Fruit fly (Drosophila melanogaster) whole organism, embryonic: ENCODE data around the gene Cipc.

Experiments used
- CG10209 ChIP-seq: fragments of 200-800 bp; sonication (Bioruptor generic); optimal IDR thresholded peaks from 3 replicates; lab custom pipeline; 2017; ENCODE audit warnings: missing biosample characterization, mild to moderate bottlenecking, missing genetic modification characterization, missing genetic modification reagents
- CG10267 ChIP-seq: fragments of 200-800 bp; sonication (Bioruptor generic); optimal IDR thresholded peaks from 2 replicates; lab custom pipeline; 2018; ENCODE audit warnings: missing biosample characterization, mild to moderate bottlenecking, missing genetic modification characterization, moderate library complexity
- CG10565 ChIP-seq: fragments of 200-800 bp; sonication (Bioruptor generic); optimal IDR thresholded peaks from 3 replicates; lab custom pipeline; 2016; ENCODE audit warnings: missing biosample characterization, mild to moderate bottlenecking, missing genetic modification characterization
- CG10654 ChIP-seq: fragments of 200-800 bp; sonication (Bioruptor generic); optimal IDR thresholded peaks from 2 replicates; lab custom pipeline; 2016; ENCODE audit warnings: missing biosample characterization, missing genetic modification characterization
- CG11398 ChIP-seq: fragments of 200-800 bp; sonication (Bioruptor generic); optimal IDR thresholded peaks from 2 replicates; lab custom pipeline; 2016; ENCODE audit warnings: missing biosample characterization, missing genetic modification characterization
- CG12219 ChIP-seq: fragments of 200-800 bp; sonication (Bioruptor generic); optimal IDR thresholded peaks from 3 replicates; lab custom pipeline; 2018; ENCODE audit warnings: missing biosample characterization, mild to moderate bottlenecking, missing genetic modification characterization
- CG12659 ChIP-seq: fragments of 200-800 bp; sonication (Bioruptor generic); optimal IDR thresholded peaks from 3 replicates; lab custom pipeline; 2017; ENCODE audit warnings: mild to moderate bottlenecking, missing biosample characterization, missing genetic modification reagents, missing genetic modification characterization
- CG12744 ChIP-seq: fragments of 200-800 bp; sonication (Bioruptor generic); optimal IDR thresholded peaks from 2 replicates; lab custom pipeline; 2016; ENCODE audit warnings: missing biosample characterization, missing genetic modification characterization
- CG13894 ChIP-seq: fragments of 200-800 bp; sonication (Bioruptor generic); optimal IDR thresholded peaks from 3 replicates; lab custom pipeline; 2018; ENCODE audit warnings: missing biosample characterization, mild to moderate bottlenecking, missing genetic modification characterization, moderate library complexity
- CG15514 ChIP-seq: fragments of 200-800 bp; sonication (Bioruptor generic); optimal IDR thresholded peaks from 3 replicates; lab custom pipeline; 2017; ENCODE audit warnings: missing biosample characterization, missing genetic modification characterization, mild to moderate bottlenecking, moderate library complexity, missing genetic modification reagents
- CG1602 ChIP-seq: fragments of 200-800 bp; sonication (Bioruptor generic); optimal IDR thresholded peaks from 3 replicates; lab custom pipeline; 2016; ENCODE audit warnings: missing biosample characterization, missing genetic modification characterization
- CG1603 ChIP-seq: fragments of 200-800 bp; sonication (Bioruptor generic); optimal IDR thresholded peaks from 2 replicates; lab custom pipeline; 2019; ENCODE audit warnings: missing biosample characterization, mild to moderate bottlenecking, missing genetic modification characterization, moderate library complexity
- CG17802 ChIP-seq: fragments of 200-800 bp; sonication (Bioruptor generic); optimal IDR thresholded peaks from 2 replicates; lab custom pipeline; 2018; ENCODE audit warnings: missing biosample characterization, mild to moderate bottlenecking, missing genetic modification characterization, moderate library complexity
- CG17912 ChIP-seq: fragments of 200-800 bp; sonication (Bioruptor generic); optimal IDR thresholded peaks from 2 replicates; lab custom pipeline; 2018; ENCODE audit warnings: missing biosample characterization, mild to moderate bottlenecking, missing genetic modification characterization
- CG18011 ChIP-seq: fragments of 200-800 bp; sonication (Bioruptor generic); optimal IDR thresholded peaks from 2 replicates; lab custom pipeline; 2017; ENCODE audit warnings: missing biosample characterization, missing genetic modification characterization, mild to moderate bottlenecking, moderate library complexity, missing genotype
- CG2678 ChIP-seq: fragments of 200-800 bp; sonication (Bioruptor generic); optimal IDR thresholded peaks from 3 replicates; lab custom pipeline; 2019; ENCODE audit warnings: missing biosample characterization, mild to moderate bottlenecking, missing genetic modification characterization, moderate library complexity
- CG2875 ChIP-seq: fragments of 200-800 bp; sonication (Bioruptor generic); optimal IDR thresholded peaks from 2 replicates; lab custom pipeline; 2017; ENCODE audit warnings: missing biosample characterization, mild to moderate bottlenecking, missing genetic modification characterization, missing genetic modification reagents
- CG33557 ChIP-seq: fragments of 200-800 bp; sonication (Bioruptor generic); optimal IDR thresholded peaks from 2 replicates; lab custom pipeline; 2019; ENCODE audit warnings: missing biosample characterization, mild to moderate bottlenecking, missing genetic modification characterization, moderate library complexity
- CG6175 ChIP-seq: fragments of 200-800 bp; sonication (Bioruptor generic); IDR thresholded peaks from 3 replicates; pipeline ENCODE4 v1.3.6; 2022; ENCODE audit warnings: missing biosample characterization, missing genetic modification characterization
- CG6654 ChIP-seq: fragments of 200-800 bp; sonication (Bioruptor generic); optimal IDR thresholded peaks from 2 replicates; lab custom pipeline; 2017; ENCODE audit warnings: missing biosample characterization, mild to moderate bottlenecking, missing genetic modification characterization
- CkIIα-i1 ChIP-seq: fragments of 200-800 bp; sonication (Bioruptor generic); IDR thresholded peaks from 2 replicates; pipeline ENCODE4 v1.3.6; 2022; ENCODE audit warnings: missing biosample characterization, missing genetic modification characterization
- Fer1 ChIP-seq: fragments of 200-800 bp; sonication (Bioruptor generic); optimal IDR thresholded peaks from 2 replicates; lab custom pipeline; 2017; ENCODE audit warnings: missing biosample characterization, mild to moderate bottlenecking, missing genetic modification characterization
- Hr3 ChIP-seq: fragments of 200-800 bp; sonication (Bioruptor generic); optimal IDR thresholded peaks from 3 replicates; lab custom pipeline; 2016; ENCODE audit warnings: missing biosample characterization, missing genetic modification characterization
- Hr39 ChIP-seq: fragments of >200 bp; optimal IDR thresholded peaks from 2 replicates; lab custom pipeline; 2017
- MESR4 ChIP-seq: fragments of 200-800 bp; sonication (Bioruptor generic); optimal IDR thresholded peaks from 2 replicates; lab custom pipeline; 2018; ENCODE audit warnings: missing biosample characterization, mild to moderate bottlenecking, missing genetic modification characterization, moderate library complexity
- Mad ChIP-seq: fragments of 200-800 bp; sonication (Bioruptor generic); optimal IDR thresholded peaks from 2 replicates; lab custom pipeline; 2016; ENCODE audit warnings: missing biosample characterization, missing genetic modification characterization
- NFAT ChIP-seq: fragments of 200-800 bp; sonication (Bioruptor generic); IDR thresholded peaks from 2 replicates; pipeline ENCODE4 v1.3.6; 2022; ENCODE audit warnings: missing biosample characterization, missing genetic modification characterization
- Oli ChIP-seq: fragments of 200-800 bp; sonication (Bioruptor generic); optimal IDR thresholded peaks from 2 replicates; lab custom pipeline; 2018; ENCODE audit warnings: missing biosample characterization, mild to moderate bottlenecking, missing genetic modification characterization, moderate library complexity
- Scr ChIP-seq: fragments of 200-800 bp; sonication (Bioruptor generic); IDR thresholded peaks from 2 replicates; pipeline ENCODE4 v1.3.6; 2022; ENCODE audit warnings: missing biosample characterization, missing genetic modification characterization; ENCODE audit not compliant: partially characterized antibody
- Spps ChIP-seq: fragments of 200-800 bp; sonication (Bioruptor generic); optimal IDR thresholded peaks from 2 replicates; lab custom pipeline; 2018; ENCODE audit warnings: missing biosample characterization, mild to moderate bottlenecking, missing genetic modification characterization
- Ssrp ChIP-seq: fragments of 200-800 bp; sonication (Bioruptor generic); optimal IDR thresholded peaks from 2 replicates; lab custom pipeline; 2018; ENCODE audit warnings: missing biosample characterization, mild to moderate bottlenecking, missing genetic modification characterization, moderate library complexity
- Usf ChIP-seq: fragments of 200-800 bp; sonication (Bioruptor generic); optimal IDR thresholded peaks from 2 replicates; lab custom pipeline; 2017; ENCODE audit warnings: missing genotype, missing biosample characterization, missing genetic modification characterization
- al ChIP-seq: fragments of 200-800 bp; sonication (Bioruptor generic); IDR thresholded peaks from 2 replicates; pipeline ENCODE4 v1.3.6; 2022; ENCODE audit warnings: missing biosample characterization, missing genetic modification characterization
- br ChIP-seq: fragments of >200 bp; optimal IDR thresholded peaks from 2 replicates; lab custom pipeline; 2017
- croc ChIP-seq: fragments of 200-800 bp; sonication (Bioruptor generic); conservative IDR thresholded peaks from 3 replicates; pipeline ENCODE4 v1.3.6; 2022; ENCODE audit warnings: missing biosample characterization, missing genetic modification characterization
- dimm ChIP-seq: fragments of 200-800 bp; sonication (Bioruptor generic); IDR thresholded peaks from 2 replicates; pipeline ENCODE4 v1.3.6; 2022; ENCODE audit warnings: missing biosample characterization, missing genetic modification characterization
- esg ChIP-seq: fragments of 200-800 bp; sonication (Bioruptor generic); conservative IDR thresholded peaks from 2 replicates; pipeline ENCODE4 v1.3.6; 2022; ENCODE audit warnings: missing biosample characterization, missing genetic modification characterization
- fu2 ChIP-seq: fragments of 200-800 bp; sonication (Bioruptor generic); optimal IDR thresholded peaks from 2 replicates; lab custom pipeline; 2016; ENCODE audit warnings: missing biosample characterization, missing genetic modification characterization
- inv ChIP-seq: fragments of 200-800 bp; sonication (Bioruptor generic); IDR thresholded peaks from 2 replicates; pipeline ENCODE4 v1.3.6; 2022; ENCODE audit warnings: missing biosample characterization, missing genetic modification characterization; ENCODE audit not compliant: partially characterized antibody
- jumu ChIP-seq: fragments of 200-800 bp; sonication (Bioruptor generic); optimal IDR thresholded peaks from 3 replicates; lab custom pipeline; 2016; ENCODE audit warnings: missing biosample characterization, missing genetic modification characterization
- klu ChIP-seq: fragments of 200-800 bp; sonication (Bioruptor generic); IDR thresholded peaks from 2 replicates; pipeline ENCODE4 v1.3.6; 2022; ENCODE audit warnings: missing biosample characterization, missing genetic modification characterization
- lov ChIP-seq, 2 experiments: fragments of 200-800 bp in 1 of 2; fragments of >200 bp in 1 of 2; sonication (Bioruptor generic) in 1 of 2; IDR thresholded peaks in 1 of 2; optimal IDR thresholded peaks in 1 of 2; 2 replicates in 1 of 2; 3 replicates in 1 of 2; pipeline versions ENCODE4 v1.3.6 to Lab custom; 2017 to 2022; ENCODE audit warnings: missing biosample characterization in 1 of 2, missing genetic modification characterization in 1 of 2
- pfk ChIP-seq: fragments of 200-800 bp; sonication (Bioruptor generic); optimal IDR thresholded peaks from 2 replicates; lab custom pipeline; 2018; ENCODE audit warnings: missing biosample characterization, mild to moderate bottlenecking, missing genetic modification characterization, moderate library complexity
- repo ChIP-seq: fragments of 200-800 bp; sonication (Bioruptor generic); optimal IDR thresholded peaks from 2 replicates; lab custom pipeline; 2016; ENCODE audit warnings: missing biosample characterization, missing genetic modification characterization
- slbo ChIP-seq: fragments of 200-800 bp; sonication (Bioruptor generic); IDR thresholded peaks from 2 replicates; pipeline ENCODE4 v1.3.6; 2022; ENCODE audit warnings: missing biosample characterization, missing genetic modification characterization
- slou ChIP-seq: fragments of 200-800 bp; sonication (Bioruptor generic); optimal IDR thresholded peaks from 3 replicates; lab custom pipeline; 2016; ENCODE audit warnings: missing biosample characterization, missing genetic modification characterization
- stc ChIP-seq: fragments of 200-800 bp; sonication (Bioruptor generic); IDR thresholded peaks from 2 replicates; pipeline ENCODE4 v1.3.6; 2022; ENCODE audit warnings: missing biosample characterization, missing genetic modification characterization
- trh ChIP-seq: fragments of 200-800 bp; sonication (Bioruptor generic); optimal IDR thresholded peaks from 2 replicates; lab custom pipeline; 2016; ENCODE audit warnings: missing biosample characterization, missing genetic modification characterization
- ttk ChIP-seq: fragments of 200-800 bp; sonication (Bioruptor generic); IDR thresholded peaks from 2 replicates; pipeline ENCODE4 v2.1.2; 2022; ENCODE audit warnings: missing biosample characterization, missing genetic modification characterization
- zfh2 ChIP-seq: fragments of 200-800 bp; sonication (Bioruptor generic); optimal IDR thresholded peaks from 2 replicates; lab custom pipeline; 2016; ENCODE audit warnings: missing biosample characterization, missing genetic modification characterization

The Cipc gene

dm6 chr3R:26059195-26059594 is 47.5 kb upstream of the Cipc start, which contains the start of the genes RpL34a and Trmt61 (continued):
- TF ChIP-seq Ssrp (tag; lab: Kevin White, UChicago) (peak; percentile 72), CG12659 (GFP tag; lab: Kevin White, UChicago) (peak; percentile 95), CG12219 (GFP tag; lab: Kevin White, UChicago) (peak; percentile 76), CG13894 (tag; lab: Kevin White, UChicago) (peak; percentile 78), CG10209 (GFP tag; lab: Kevin White, UChicago) (peak; percentile 89), al (GFP tag; lab: Robert Waterston, UW) (peak; percentile 64), trh (GFP tag; lab: Kevin White, UChicago) (peak; percentile 79), CG15514 (peak; percentile 91), CkIIα-i1 (no peak), Mad (GFP tag; lab: Kevin White, UChicago) (peak; percentile 70), inv (GFP tag; lab: Robert Waterston, UW) (peak; percentile 82), Fer1 (GFP tag; lab: Kevin White, UChicago) (peak; percentile 95), Hr3 (GFP tag; lab: Kevin White, UChicago) (peak; percentile 72), CG10654 (GFP tag; lab: Kevin White, UChicago) (peak; percentile 72), Usf (GFP tag; lab: Kevin White, UChicago) (peak; percentile 24), klu (GFP tag; lab: Robert Waterston, UW) (peak; percentile 41; the same call in 1 of the 2 replicates), ttk (GFP tag; lab: Robert Waterston, UW) (peak; percentile 59; the same call in 1 of the 2 replicates), CG10565 (peak; percentile 35), CG2678 (tag; lab: Kevin White, UChicago) (peak; percentile 85), esg (GFP tag; lab: Robert Waterston, UW) (peak; percentile 19; the same call in 1 of the 2 replicates), Scr (peak; percentile 92), croc (GFP tag; lab: Robert Waterston, UW) (peak; percentile 63), CG10267 (peak; percentile 90), dimm (no peak), CG6654 (GFP tag; lab: Kevin White, UChicago) (peak; percentile 59), CG17912 (GFP tag; lab: Kevin White, UChicago) (peak; percentile 76), slou (peak; percentile 66), CG11398 (GFP tag; lab: Kevin White, UChicago) (peak; percentile 76), CG1602 (GFP tag; lab: Kevin White, UChicago) (peak; percentile 49), CG1603 (tag; lab: Kevin White, UChicago) (peak; percentile 85), jumu (GFP tag; lab: Kevin White, UChicago) (peak; percentile 66), CG2875 (GFP tag; lab: Kevin White, UChicago) (peak; percentile 76), slbo (peak; percentile 73), fu2 (GFP tag; lab: Kevin White, UChicago) (peak; percentile 60), stc (GFP tag; lab: Robert Waterston, UW) (peak; percentile 83), MESR4 (GFP tag; lab: Kevin White, UChicago) (no peak), CG6175 (GFP tag; lab: Robert Waterston, UW) (peak; percentile 46; the same call in 1 of the 3 replicates), lov (optimal IDR thresholded peaks at IDR 0.05; lab: Kevin White, UChicago) (no peak), lov (GFP tag; IDR thresholded peaks at IDR 0.05; lab: Robert Waterston, UW) (no peak), zfh2 (GFP tag; lab: Kevin White, UChicago) (peak; percentile 65), repo (peak; percentile 58), br (lab: Kevin White, UChicago) (no peak), Hr39 (no peak), Oli (peak; percentile 75), NFAT (GFP tag; lab: Robert Waterston, UW) (peak; percentile 54; the same call in 1 of the 2 replicates), Spps (tag; lab: Kevin White, UChicago) (peak; percentile 79), pfk (GFP tag; lab: Kevin White, UChicago) (peak; percentile 67), CG18011 (GFP tag; lab: Kevin White, UChicago) (peak; percentile 74), CG17802 (tag; lab: Kevin White, UChicago) (peak; percentile 60), CG33557 (GFP tag; lab: Kevin White, UChicago) (peak; percentile 94), CG12744 (GFP tag; lab: Kevin White, UChicago) (peak; percentile 53)
